Worm (Caenorhabditis elegans) whole organism, L4 larva: Measurements from ENCODE around the gene D1053.4.

Source experiments
- F37D6.2 ChIP-seq: sonication (generic microtip); optimal IDR thresholded peaks from 2 replicates; lab custom pipeline; 2016; ENCODE audit warnings: mild to moderate bottlenecking, missing genetic modification characterization, missing compliant biosample characterization
- T26A8.4 ChIP-seq: fragments of 200-800 bp; sonication (Bioruptor generic); IDR thresholded peaks from 2 replicates; pipeline ENCODE4 v1.3.6; 2022; ENCODE audit warnings: missing genetic modification characterization, missing compliant biosample characterization
- Y48G9A.11 ChIP-seq: fragments of 200-800 bp; sonication (Bioruptor generic); IDR thresholded peaks from 2 replicates; pipeline ENCODE4 v1.3.6; 2022; ENCODE audit warnings: missing genetic modification reagents, missing genetic modification characterization, missing compliant biosample characterization
- arid-1 ChIP-seq: fragments of 200-800 bp; sonication (Bioruptor generic); conservative IDR thresholded peaks from 2 replicates; pipeline ENCODE4 v1.3.6; 2022; ENCODE audit warnings: missing genetic modification reagents, missing genetic modification characterization, missing compliant biosample characterization
- cey-2 ChIP-seq: sonication (generic microtip); optimal IDR thresholded peaks from 3 replicates; lab custom pipeline; 2017; ENCODE audit warnings: missing genetic modification characterization, mild to moderate bottlenecking, missing compliant biosample characterization, antibody characterized with exemption, borderline replicate concordance; ENCODE audit not compliant: insufficient read depth
- mdl-1 ChIP-seq, 2 experiments: fragments of 150-350 bp in 1 of 2; sonication (generic microtip) in 1 of 2; optimal IDR thresholded peaks; 2 replicates each; lab custom pipeline; 2014 to 2017; ENCODE audit warnings: missing biosample characterization in 2 of 2, missing genetic modification characterization in 2 of 2
- zag-1 ChIP-seq: fragments of 150-350 bp; optimal IDR thresholded peaks from 2 replicates; lab custom pipeline; 2014; ENCODE audit warnings: missing biosample characterization, missing genetic modification characterization
- ztf-11 ChIP-seq: fragments of 150-350 bp; optimal IDR thresholded peaks from 2 replicates; lab custom pipeline; 2014; ENCODE audit warnings: missing biosample characterization, missing genetic modification characterization

DNA sequence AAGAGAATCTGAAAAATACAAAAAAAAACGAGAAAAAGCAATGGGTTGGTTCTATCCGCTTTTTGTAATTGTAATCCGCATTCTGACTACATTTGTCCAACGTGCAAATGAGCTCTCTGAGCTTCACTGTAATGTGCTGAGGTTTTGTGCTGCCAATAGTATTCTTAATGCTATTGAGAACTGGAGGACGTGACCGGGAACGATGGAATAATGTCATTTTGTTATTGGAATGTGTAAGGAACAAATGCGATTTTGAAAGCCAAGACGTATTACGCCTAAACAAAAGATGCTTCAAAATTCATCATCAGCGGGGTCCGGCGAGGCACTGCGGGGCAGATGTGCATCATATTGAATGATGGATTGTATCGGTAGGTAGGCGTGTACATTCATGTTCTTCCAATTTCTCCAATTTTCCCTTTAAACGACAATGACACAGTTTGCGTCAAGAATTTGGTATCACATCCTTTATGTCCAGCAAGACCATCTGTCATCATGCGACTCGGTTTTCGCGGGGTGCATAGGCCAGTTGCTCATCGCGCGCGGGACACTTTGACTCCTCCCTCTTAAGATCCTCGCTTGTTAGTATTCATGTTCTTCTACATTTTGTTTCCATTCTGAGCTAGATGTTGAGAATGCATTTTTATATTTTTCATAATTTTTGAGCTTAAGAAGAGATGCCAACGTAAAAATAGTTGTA is 50.4 kb downstream of the D1053.4 start:
- no peak for TF ChIP-seq arid-1 (GFP tag; lab: Robert Waterston, UW)
- no peak for TF ChIP-seq mdl-1 (tag; optimal IDR thresholded peaks at IDR 0.05; lab: Kevin White, UChicago)
- no peak for TF ChIP-seq T26A8.4 (GFP tag; lab: Robert Waterston, UW)
- no peak for TF ChIP-seq Y48G9A.11
- TF ChIP-seq F37D6.2: no peak
- no peak for TF ChIP-seq zag-1 (tag; lab: Kevin White, UChicago)
- no peak for TF ChIP-seq cey-2 (tag; lab: Kevin White, UChicago)
- TF ChIP-seq ztf-11 (tag; lab: Kevin White, UChicago): no peak
